Worm (Caenorhabditis elegans): ENCODE measurements around the gene cyp-37A1.

ce11 chrII:14059767-14060166 lies 43.0 kb upstream of the cyp-37A1 start, which contains the start of gene rpb-11:
- peak; percentile 33 for TF ChIP-seq C38D4.7 (GFP tag; optimal IDR thresholded peaks at IDR 0.05)
- peak; percentile 42 for TF ChIP-seq npax-4 (tag; optimal IDR thresholded peaks at IDR 0.05)
- no peak for TF ChIP-seq eyg-1 (tag; optimal IDR thresholded peaks at IDR 0.05)
- peak; percentile 6 for TF ChIP-seq dve-1 (tag; optimal IDR thresholded peaks at IDR 0.05)
- peak; percentile 57 for TF ChIP-seq unc-42 (tag; optimal IDR thresholded peaks at IDR 0.05)
- TF ChIP-seq ceh-19 (GFP tag; optimal IDR thresholded peaks at IDR 0.05): peak; percentile 21
- no peak for TF ChIP-seq elt-4 (tag; optimal IDR thresholded peaks at IDR 0.05)
- TF ChIP-seq ets-4 (tag; optimal IDR thresholded peaks at IDR 0.05): peak; percentile 26
- TF ChIP-seq ztf-16 (tag; optimal IDR thresholded peaks at IDR 0.05): peak; percentile 56
- no peak for TF ChIP-seq fkh-10 (GFP tag; optimal IDR thresholded peaks at IDR 0.05)

All from whole organism, late embryonic.